Worm (Caenorhabditis elegans) whole organism, dauer: ENCODE data around the gene C06A8.8.

Experiments
- unc-62 ChIP-seq: sonication (generic microtip); optimal IDR thresholded peaks from 2 replicates; lab custom pipeline; 2017; ENCODE audit warnings: missing biosample characterization, missing genetic modification reagents, missing genetic modification characterization

C06A8.8 gene

DNA sequence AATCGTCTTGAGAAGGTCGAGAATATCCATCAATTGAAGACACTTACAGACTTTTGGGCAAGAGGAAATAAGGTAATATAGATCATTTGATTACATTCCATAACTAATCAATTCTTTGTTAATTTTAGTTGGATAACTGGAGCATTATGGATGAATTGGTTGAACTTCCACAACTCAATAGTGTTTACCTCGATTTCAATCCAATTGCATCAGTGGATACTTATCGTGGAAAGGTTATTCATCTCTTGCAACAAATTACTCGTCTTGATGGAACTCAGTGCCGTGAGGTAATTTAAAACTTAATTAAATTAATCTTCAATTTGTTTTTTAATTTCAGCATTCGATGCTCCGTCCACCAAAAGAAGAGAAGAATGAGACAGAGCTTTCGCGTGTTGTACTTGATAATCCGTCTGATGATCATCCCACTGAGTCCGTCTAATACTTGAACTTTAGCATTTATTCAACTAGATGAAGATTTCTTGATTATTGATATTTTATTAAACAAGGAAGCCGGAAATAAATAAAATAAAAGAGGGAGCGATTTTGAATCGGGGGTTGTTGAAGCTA, 1.7 kb upstream of the C06A8.8 start:
- no peak for TF ChIP-seq unc-62

DNA sequence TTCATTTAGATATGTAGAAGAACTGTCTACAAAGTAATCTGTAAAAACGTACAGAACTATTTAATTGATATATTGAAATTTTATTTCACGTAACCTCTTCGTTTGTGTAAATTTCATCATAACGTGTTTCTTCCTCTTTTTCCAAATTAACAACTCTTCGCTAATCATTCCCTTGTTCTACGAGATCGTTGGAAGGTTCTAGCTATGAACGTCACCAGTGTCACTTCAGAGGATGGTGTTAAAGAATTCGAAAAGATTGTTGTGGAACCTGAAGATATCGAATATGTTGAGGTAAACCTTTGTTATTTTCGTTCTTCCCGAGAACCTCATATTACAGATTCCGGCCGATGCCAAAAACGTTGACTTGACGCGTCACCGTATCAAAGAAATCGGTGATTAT, 594 bp upstream of the C06A8.8 start, which contains the start of gene C06A8.6:
C06A8.6 (plus strand) TSS at position 89 of the 400 bp plus-strand sequence.
- TF ChIP-seq unc-62: no peak

DNA sequence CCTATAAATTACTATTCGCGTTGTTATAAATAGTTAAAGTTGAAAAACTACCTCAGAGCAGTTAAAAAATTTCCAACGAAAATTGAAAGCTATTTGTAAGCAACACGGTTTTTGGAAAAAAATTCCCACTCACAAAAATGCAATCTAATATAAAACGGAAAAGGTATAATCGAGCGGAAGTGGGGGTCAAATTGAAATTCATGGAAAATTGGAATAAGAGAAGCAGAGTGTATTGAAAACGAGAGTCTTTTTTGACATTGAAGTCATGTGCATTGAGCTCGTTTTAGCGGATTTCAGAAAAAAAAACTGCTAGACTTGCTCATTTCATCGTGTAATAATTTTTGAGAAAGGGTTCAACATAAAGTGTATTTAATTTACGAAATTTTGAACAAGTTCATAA, 1.6 kb downstream of the C06A8.8 start:
- TF ChIP-seq unc-62: no peak

DNA sequence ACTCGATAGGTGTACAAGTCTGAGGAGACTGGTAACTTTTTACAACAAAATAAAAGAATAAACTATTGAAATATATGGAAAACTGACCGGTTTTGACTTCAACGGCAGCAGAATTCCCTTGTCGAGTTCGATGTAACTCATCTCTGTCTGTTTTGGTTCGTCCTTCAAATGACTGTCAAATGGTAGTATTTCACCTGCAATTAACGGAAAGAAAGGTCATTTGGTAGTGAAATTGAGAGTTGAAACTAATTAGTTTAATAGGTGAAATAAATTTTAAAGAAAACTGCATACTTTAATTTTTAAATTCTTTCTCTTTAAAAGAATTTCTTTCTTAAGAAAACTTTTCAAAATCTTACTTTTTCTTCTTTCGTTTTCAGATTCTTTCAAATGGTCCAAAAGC, 2.6 kb downstream of the C06A8.8 start:
- no peak for TF ChIP-seq unc-62

DNA sequence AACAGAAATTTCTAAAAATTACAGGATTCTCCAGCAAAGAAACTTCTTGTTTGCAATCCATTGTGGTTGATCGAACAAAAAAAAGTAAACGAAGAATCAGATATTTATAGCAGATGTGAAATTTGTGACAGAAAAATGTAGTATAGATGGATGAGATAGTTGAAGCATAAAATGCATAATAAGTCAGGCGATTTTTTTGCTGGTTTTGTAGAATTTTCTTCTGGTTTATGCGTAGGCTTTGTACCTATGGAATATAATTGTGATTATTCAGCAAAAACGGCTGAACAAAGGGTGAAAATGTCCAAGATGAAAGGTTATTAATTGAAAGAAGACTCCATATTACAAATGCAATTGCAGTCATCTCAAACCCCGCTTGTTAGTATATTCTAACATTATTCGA, 6.4 kb downstream of the C06A8.8 start, which contains the start of gene srh-39:
srh-39 (minus strand) TSS at position 101 of the 400 bp plus-strand sequence.
- TF ChIP-seq unc-62: no peak

DNA sequence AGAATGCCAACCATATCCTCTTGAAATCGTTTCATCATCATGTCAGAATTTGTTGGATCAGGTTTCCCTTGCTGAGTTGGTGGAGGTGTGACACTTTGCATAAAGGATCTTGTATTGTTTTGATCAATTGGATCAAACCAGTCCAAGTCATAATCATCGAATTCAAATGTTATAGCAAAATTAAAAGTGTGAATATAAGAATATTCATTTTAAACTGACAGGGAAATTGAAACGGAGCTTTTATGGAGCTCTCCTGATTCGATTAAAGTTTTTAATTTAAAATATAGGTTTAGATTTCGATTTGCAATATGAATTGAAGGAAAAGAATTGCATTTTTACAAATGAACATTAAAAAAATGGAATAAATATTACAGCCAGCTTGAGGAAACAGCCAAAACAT, 8.2 kb downstream of the C06A8.8 start, which contains the start of gene B0228.9:
B0228.9 (minus strand) TSS at position 101 of the 400 bp plus-strand sequence.
- no peak for TF ChIP-seq unc-62

DNA sequence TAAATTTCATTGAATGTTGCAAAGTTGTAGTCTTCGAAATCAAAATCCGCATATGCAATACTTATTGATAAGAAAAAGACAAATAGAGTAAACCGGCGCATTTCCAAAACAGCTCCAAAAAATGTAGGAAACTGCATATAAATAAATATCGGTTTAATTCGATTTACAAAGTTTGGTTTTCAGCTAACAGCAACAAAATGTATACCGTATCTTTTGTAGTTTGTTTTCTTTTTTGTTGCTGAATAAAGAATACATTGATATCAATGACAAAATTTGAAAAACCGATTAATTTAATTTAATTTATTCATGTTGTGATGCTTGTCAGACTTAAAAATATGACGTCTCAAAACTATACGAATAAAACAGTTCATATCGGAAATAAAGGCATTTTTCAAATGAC, 10.4 kb downstream of the C06A8.8 start, which contains the start of gene B0228.8:
B0228.8 (minus strand) TSS at position 101 of the 400 bp plus-strand sequence.
- TF ChIP-seq unc-62: no peak

DNA sequence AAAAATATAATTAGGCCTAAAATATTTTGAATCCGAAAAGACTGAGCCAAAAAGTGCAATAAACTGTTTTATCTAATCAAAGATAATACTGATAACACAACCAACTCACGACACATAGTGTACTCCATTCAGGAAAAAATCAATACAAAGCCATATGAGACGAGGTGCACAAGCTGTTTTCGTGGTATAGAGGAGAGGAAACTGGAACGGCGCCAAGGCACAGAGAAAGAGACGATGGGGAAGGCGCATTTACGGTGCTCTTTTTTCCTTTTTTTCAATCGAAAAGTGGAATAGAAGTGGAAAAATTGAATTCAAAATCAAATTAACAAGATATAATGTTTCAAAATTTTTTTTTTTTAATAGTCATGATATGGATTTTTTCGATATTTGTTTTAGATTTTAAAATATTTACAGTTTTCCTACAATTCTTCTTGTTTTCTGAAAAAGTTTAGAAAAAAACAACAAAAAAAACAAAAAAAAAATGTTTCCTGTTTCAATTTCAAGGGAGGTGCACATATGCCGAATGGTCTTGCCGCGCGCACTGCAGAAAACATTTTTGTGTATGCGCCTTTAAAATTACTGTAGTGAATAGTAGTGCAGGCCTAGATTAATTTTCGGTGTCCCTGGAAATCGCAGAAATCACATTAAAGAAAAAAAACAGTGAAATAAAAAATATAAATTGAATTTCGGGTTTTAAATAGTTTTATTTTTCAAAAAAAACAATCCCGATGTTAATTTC, 13.3 kb downstream of the C06A8.8 start, which contains the start of gene B0228.7:
B0228.7 (minus strand) TSS at position 627 of the 739 bp plus-strand sequence.
- TF ChIP-seq unc-62: no peak

DNA sequence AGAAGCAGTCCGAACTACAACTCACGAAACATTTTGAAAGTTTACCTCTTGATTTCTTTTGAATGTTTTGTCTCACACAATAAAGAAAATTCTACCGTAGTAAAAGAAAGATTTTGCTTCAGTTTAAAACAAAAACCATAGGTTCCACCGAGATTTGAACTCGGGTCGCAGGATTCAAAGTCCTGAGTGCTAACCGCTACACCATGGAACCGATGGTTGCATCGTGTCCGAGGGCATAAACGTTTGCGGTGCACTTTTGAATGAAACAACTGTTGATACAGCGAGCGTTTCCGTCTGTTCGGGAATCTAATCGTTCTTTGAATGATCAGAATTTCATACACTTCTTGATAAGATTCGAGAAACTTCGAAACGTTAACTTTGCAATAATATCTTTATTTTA, 15.0 kb downstream of the C06A8.8 start:
- no peak for TF ChIP-seq unc-62

DNA sequence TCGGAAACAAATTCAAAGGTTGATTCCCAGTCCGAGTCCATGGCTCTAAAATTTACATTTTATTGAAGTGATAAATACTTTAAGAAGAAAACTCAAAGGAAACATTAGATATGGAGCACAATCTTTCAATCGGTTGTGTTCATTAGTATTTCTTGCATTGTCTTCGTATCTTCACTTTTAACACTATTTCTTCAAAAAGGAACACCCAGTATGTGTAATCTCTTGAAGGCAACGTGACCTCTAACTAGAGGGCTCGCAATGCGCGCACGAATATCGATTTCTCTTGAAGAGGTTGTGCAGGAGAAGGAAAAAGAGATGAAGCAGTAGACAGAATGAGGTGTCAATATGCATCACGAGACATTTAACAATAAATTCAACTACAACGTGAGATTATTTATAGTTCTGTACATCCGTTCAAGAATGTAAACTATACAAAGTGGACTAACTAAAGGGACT, 16.7 kb downstream of the C06A8.8 start, which contains the start of the genes B0228.6 and B0228.1:
B0228.6 (minus strand) TSS at position 51 of the 456 bp plus-strand sequence.
B0228.1 (plus strand) TSS at position 228 of the 456 bp plus-strand sequence.
- TF ChIP-seq unc-62: no peak

DNA sequence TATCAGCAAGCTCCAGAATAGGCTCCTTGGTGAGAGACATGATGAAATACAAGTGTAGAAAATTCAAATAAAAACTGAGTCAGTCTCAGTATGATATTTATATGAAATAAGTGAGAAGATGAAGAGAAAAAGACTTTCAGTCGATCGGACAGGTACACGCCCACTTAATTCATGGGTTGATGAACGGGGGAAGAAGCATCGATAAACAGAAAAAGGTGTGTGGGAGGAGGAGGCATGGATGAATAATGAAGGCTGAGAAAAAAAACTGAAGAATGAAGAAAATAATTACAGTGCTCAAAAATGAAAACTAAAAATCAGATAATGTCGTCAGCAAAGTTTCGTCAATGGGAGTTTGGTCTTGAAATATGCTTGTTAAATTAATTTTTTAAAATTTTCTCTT, 18.3 kb downstream of the C06A8.8 start, which contains the start of gene trx-1:
trx-1 (minus strand) TSS at position 101 of the 400 bp plus-strand sequence.
- no peak for TF ChIP-seq unc-62

DNA sequence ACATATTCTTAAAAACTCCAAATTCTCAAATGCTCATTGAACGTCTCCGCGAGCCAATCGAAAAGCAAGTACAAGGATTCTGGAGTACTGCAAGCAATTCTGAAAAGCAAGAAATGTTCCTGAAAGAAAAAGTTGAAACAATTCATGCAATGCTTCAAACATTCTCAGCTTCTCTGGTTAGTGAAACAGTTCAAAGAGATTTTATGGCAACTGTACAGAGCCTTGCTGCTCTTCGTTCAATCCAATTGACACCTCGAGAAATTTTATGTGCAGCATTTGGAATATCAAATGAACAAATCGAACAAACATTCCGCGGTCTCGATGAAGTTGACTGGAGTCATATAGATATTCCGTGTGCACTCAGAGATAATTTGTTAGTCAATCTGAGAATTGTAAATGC, 35.1 kb downstream of the C06A8.8 start:
- no peak for TF ChIP-seq unc-62

DNA sequence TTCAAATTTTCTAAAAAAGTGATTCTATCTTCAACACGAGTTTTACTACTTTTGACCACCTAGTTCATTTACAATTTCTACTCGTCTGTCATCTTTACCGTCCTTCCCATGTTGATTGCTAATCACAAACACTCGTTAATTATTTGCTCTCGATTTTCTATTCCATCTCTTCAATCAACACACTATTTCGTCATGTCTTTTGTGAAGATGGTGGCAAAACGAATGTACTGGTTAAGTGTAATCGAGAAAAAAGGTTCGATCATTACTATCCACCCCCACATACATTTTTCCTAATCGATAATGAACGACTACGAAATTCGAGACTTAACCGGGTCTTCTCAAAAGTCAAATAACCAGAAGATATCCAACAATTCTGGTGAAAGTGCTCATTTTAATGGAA, 47.2 kb downstream of the C06A8.8 start, which contains the start of gene cpna-2:
cpna-2 (plus strand) TSS at position 301 of the 400 bp plus-strand sequence.
- TF ChIP-seq unc-62: no peak

DNA sequence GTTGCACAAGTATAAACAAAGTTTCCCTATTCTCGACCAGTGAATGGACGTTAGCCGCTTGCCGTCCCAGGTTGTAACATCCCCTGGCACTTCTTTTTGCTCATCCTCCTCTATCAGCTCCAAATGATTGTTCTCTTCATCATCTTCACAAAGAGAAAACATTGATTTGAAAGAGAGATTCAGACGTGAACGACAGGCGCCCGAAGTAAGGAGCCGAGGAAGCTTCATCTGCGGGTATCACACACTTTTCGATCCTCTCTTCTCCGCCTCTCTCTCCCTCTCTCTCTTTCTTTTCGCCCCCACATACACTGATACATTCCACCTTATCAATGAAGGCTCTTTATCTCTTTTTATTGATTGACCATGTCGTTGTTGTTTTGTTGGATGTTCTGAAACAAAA, 49.0 kb downstream of the C06A8.8 start:
- no peak for TF ChIP-seq unc-62

DNA sequence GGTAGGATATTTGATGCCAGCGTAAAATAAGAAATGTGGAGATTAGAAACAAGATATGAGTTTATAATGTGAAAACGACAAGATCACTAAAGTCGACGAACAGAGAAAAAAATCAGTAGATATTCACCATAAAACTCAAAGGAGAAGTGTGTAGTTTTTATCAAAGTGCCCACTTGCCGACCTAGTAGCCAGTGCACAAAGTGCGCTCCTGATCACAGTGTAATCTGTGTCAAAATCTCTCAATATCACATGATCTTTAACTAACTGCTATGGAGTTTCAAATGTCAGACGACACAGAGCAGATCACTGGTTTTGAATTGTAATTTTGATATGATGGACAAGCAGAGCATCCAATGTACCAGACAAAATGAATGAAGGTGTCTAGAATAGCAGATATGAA, 51.3 kb downstream of the C06A8.8 start:
- no peak for TF ChIP-seq unc-62

DNA sequence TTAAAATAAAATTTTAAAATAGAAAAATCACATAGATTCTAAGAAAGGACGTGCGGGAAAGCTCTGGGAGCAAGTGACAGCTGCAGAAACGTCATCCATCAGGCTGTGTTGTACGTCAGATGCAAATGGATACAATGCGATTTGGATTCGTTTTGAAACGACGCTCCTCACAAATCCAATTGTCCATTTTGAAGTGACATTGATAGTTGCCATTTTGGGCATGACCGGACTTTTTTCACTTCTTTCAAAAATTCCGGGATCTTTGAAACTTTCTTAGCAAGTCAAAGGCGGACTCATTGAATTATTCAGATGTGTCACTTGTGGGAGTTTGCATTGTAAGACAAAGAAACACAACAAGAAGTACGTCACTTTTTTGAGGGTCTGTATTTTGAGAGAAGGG, 52.8 kb downstream of the C06A8.8 start:
- TF ChIP-seq unc-62: no peak

DNA sequence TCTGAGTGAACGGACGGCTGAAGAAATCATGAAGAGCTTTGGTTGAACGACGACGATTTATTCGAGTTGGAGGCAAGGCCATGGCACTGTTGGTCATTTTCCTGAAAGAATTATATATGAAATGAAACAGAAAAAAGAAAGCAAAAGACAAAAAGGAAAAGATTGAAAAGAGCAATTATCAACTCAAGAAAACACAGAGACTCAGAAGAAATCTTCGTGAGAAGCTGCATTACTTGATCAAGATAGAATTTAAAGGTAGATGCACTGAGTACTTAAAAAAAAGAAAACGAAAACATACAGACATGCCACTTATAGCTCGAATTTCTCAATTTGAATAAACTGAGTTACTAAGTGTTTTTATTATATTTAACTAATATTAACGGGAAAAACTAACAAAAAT, 53.3 kb downstream of the C06A8.8 start, which contains the start of gene cpna-5:
cpna-5 (minus strand) TSS at position 101 of the 400 bp plus-strand sequence.
- TF ChIP-seq unc-62: no peak
